Worm (Caenorhabditis elegans) whole organism, L2 larva: Measurements from ENCODE around the gene max-1.
"Not testable (repeated sequence)": the region's sequence is repeated elsewhere in the genome, so short reads cannot be mapped to it uniquely, and the experiment has no call there.

Experiments used
- C34F6.9 ChIP-seq: fragments of 150-350 bp; optimal IDR thresholded peaks from 2 replicates; lab custom pipeline; 2014; ENCODE audit warnings: missing biosample characterization, missing genetic modification characterization
- F13H6.1 ChIP-seq: sonication (generic microtip); optimal IDR thresholded peaks from 2 replicates; lab custom pipeline; 2016; ENCODE audit warnings: missing genetic modification characterization, missing compliant biosample characterization
- R02D3.7 ChIP-seq: fragments of 150-350 bp; optimal IDR thresholded peaks from 2 replicates; lab custom pipeline; 2014; ENCODE audit warnings: missing biosample characterization, missing genetic modification characterization
- Y55F3AM.14 ChIP-seq: fragments of 200-800 bp; sonication (Bioruptor generic); optimal IDR thresholded peaks from 2 replicates; lab custom pipeline; 2018; ENCODE audit warnings: mild to moderate bottlenecking, missing genetic modification characterization, missing compliant biosample characterization
- ZK546.5 ChIP-seq: sonication (generic microtip); optimal IDR thresholded peaks from 2 replicates; lab custom pipeline; 2017; ENCODE audit warnings: missing biosample characterization, missing genetic modification characterization
- alr-1 ChIP-seq: fragments of 150-350 bp; optimal IDR thresholded peaks from 2 replicates; lab custom pipeline; 2014; ENCODE audit warnings: missing biosample characterization, missing genetic modification characterization
- aly-2 ChIP-seq: fragments of 150-350 bp; optimal IDR thresholded peaks from 2 replicates; lab custom pipeline; 2014; ENCODE audit warnings: missing biosample characterization, missing genetic modification characterization
- ceh-82 ChIP-seq: fragments of 150-350 bp; optimal IDR thresholded peaks from 2 replicates; lab custom pipeline; 2014; ENCODE audit warnings: missing biosample characterization, missing genetic modification characterization
- crh-2 ChIP-seq: sonication (generic microtip); optimal IDR thresholded peaks from 2 replicates; lab custom pipeline; 2017; ENCODE audit warnings: missing biosample characterization, missing genetic modification characterization
- egl-27 ChIP-seq: sonication (generic microtip); optimal IDR thresholded peaks from 3 replicates; lab custom pipeline; 2017; ENCODE audit warnings: missing biosample characterization, missing genetic modification reagents, missing genetic modification characterization
- elt-1 ChIP-seq: fragments of 150-350 bp; optimal IDR thresholded peaks from 2 replicates; lab custom pipeline; 2014; ENCODE audit warnings: missing biosample characterization, missing genetic modification characterization
- fos-1 ChIP-seq: fragments of 150-350 bp; optimal IDR thresholded peaks from 2 replicates; lab custom pipeline; 2014; ENCODE audit warnings: missing biosample characterization, missing genetic modification characterization
- gmeb-1 ChIP-seq: fragments of 150-350 bp; optimal IDR thresholded peaks from 2 replicates; lab custom pipeline; 2014; ENCODE audit warnings: missing biosample characterization, missing genetic modification characterization
- lin-11 ChIP-seq: fragments of 150-350 bp; sonication (generic microtip); optimal IDR thresholded peaks from 2 replicates; lab custom pipeline; 2014; ENCODE audit warnings: missing biosample characterization, missing genetic modification characterization, inconsistent platforms, mixed read lengths
- lin-13 ChIP-seq: fragments of 150-350 bp; optimal IDR thresholded peaks from 2 replicates; lab custom pipeline; 2014; ENCODE audit warnings: missing biosample characterization, missing genetic modification reagents, missing genetic modification characterization
- lin-39 ChIP-seq: fragments of 150-350 bp; optimal IDR thresholded peaks from 2 replicates; lab custom pipeline; 2014; ENCODE audit warnings: missing biosample characterization, missing genetic modification reagents, missing genetic modification characterization
- lsy-2 ChIP-seq, 2 experiments: fragments of 150-350 bp in 1 of 2; sonication (generic microtip) in 1 of 2; optimal IDR thresholded peaks; 2 replicates each; lab custom pipeline; 2014 to 2017; ENCODE audit warnings: missing biosample characterization in 2 of 2, missing genetic modification characterization in 2 of 2
- mab-5 ChIP-seq: fragments of 150-350 bp; optimal IDR thresholded peaks from 2 replicates; lab custom pipeline; 2014; ENCODE audit warnings: missing biosample characterization, missing genetic modification characterization
- mbf-1 ChIP-seq: sonication (generic microtip); optimal IDR thresholded peaks from 2 replicates; lab custom pipeline; 2017; ENCODE audit warnings: missing biosample characterization, missing genetic modification characterization
- mdl-1 ChIP-seq, 2 experiments: fragments of 150-350 bp in 1 of 2; sonication (generic microtip) in 1 of 2; optimal IDR thresholded peaks; 2 replicates each; lab custom pipeline; 2017; ENCODE audit warnings: missing biosample characterization in 2 of 2, missing genetic modification characterization in 2 of 2
- nhr-11 ChIP-seq: fragments of 150-350 bp; optimal IDR thresholded peaks from 2 replicates; lab custom pipeline; 2014; ENCODE audit warnings: missing biosample characterization, missing genetic modification characterization
- nhr-12 ChIP-seq: fragments of 150-350 bp; optimal IDR thresholded peaks from 2 replicates; lab custom pipeline; 2014; ENCODE audit warnings: missing biosample characterization, missing genetic modification characterization
- nhr-129 ChIP-seq: fragments of 150-350 bp; optimal IDR thresholded peaks from 2 replicates; lab custom pipeline; 2014; ENCODE audit warnings: missing biosample characterization, missing genetic modification characterization
- nhr-21 ChIP-seq: fragments of 150-350 bp; optimal IDR thresholded peaks from 2 replicates; lab custom pipeline; 2014; ENCODE audit warnings: missing biosample characterization, missing genetic modification characterization
- nhr-23 ChIP-seq: fragments of 150-350 bp; optimal IDR thresholded peaks from 2 replicates; lab custom pipeline; 2014; ENCODE audit warnings: missing biosample characterization, missing genetic modification reagents, missing genetic modification characterization
- nhr-237 ChIP-seq: fragments of 150-350 bp; optimal IDR thresholded peaks from 2 replicates; lab custom pipeline; 2014; ENCODE audit warnings: missing biosample characterization, missing genetic modification characterization
- nhr-25 ChIP-seq: fragments of 150-350 bp; sonication (generic microtip); optimal IDR thresholded peaks from 3 replicates; lab custom pipeline; 2014; ENCODE audit warnings: missing biosample characterization, missing genetic modification characterization
- nhr-6 ChIP-seq: fragments of 150-350 bp; optimal IDR thresholded peaks from 2 replicates; lab custom pipeline; 2014; ENCODE audit warnings: missing biosample characterization, missing genetic modification characterization
- peb-1 ChIP-seq: fragments of 150-350 bp; optimal IDR thresholded peaks from 2 replicates; lab custom pipeline; 2014; ENCODE audit warnings: missing biosample characterization, missing genetic modification characterization
- sem-4 ChIP-seq: fragments of 150-350 bp; optimal IDR thresholded peaks from 2 replicates; lab custom pipeline; 2014; ENCODE audit warnings: missing biosample characterization, missing genetic modification reagents, missing genetic modification characterization
- skn-1 ChIP-seq: sonication (generic microtip); optimal IDR thresholded peaks from 2 replicates; lab custom pipeline; 2017; ENCODE audit warnings: missing biosample characterization, missing genetic modification characterization
- sma-3 ChIP-seq: sonication (generic microtip); optimal IDR thresholded peaks from 2 replicates; lab custom pipeline; 2016; ENCODE audit warnings: missing genetic modification reagents, missing genetic modification characterization, missing compliant biosample characterization
- sma-9 ChIP-seq, 2 experiments: fragments of 150-350 bp in 1 of 2; sonication (generic microtip) in 1 of 2; optimal IDR thresholded peaks; 2 replicates each; lab custom pipeline; 2014 to 2016; ENCODE audit warnings: missing genetic modification characterization in 2 of 2, mild to moderate bottlenecking in 1 of 2, missing biosample characterization in 1 of 2, missing compliant biosample characterization in 1 of 2, missing genetic modification reagents in 1 of 2, moderate library complexity in 1 of 2
- snpc-4 ChIP-seq: fragments of 150-350 bp; optimal IDR thresholded peaks from 2 replicates; lab custom pipeline; 2014; ENCODE audit warnings: missing biosample characterization, missing genetic modification characterization
- unc-55 ChIP-seq: fragments of 150-350 bp; sonication (generic microtip); optimal IDR thresholded peaks from 3 replicates; lab custom pipeline; 2014; ENCODE audit warnings: missing biosample characterization, missing genetic modification reagents, missing genetic modification characterization
- unc-62 ChIP-seq: fragments of 150-350 bp; optimal IDR thresholded peaks from 2 replicates; lab custom pipeline; 2014; ENCODE audit warnings: missing biosample characterization, missing genetic modification reagents, missing genetic modification characterization
- zag-1 ChIP-seq: fragments of 150-350 bp; optimal IDR thresholded peaks from 2 replicates; lab custom pipeline; 2014; ENCODE audit warnings: missing biosample characterization, missing genetic modification characterization
- ztf-1 ChIP-seq: fragments of 200-800 bp; sonication (Bioruptor generic); conservative IDR thresholded peaks from 2 replicates; pipeline ENCODE4 v1.3.6; 2022; ENCODE audit warnings: missing genetic modification characterization, missing compliant biosample characterization
- ztf-11 ChIP-seq: sonication (generic microtip); optimal IDR thresholded peaks from 2 replicates; lab custom pipeline; 2017; ENCODE audit warnings: missing biosample characterization, missing genetic modification characterization
- ztf-4 ChIP-seq: fragments of 150-350 bp; optimal IDR thresholded peaks from 2 replicates; lab custom pipeline; 2014; ENCODE audit warnings: missing biosample characterization, missing genetic modification characterization

Gene max-1

DNA sequence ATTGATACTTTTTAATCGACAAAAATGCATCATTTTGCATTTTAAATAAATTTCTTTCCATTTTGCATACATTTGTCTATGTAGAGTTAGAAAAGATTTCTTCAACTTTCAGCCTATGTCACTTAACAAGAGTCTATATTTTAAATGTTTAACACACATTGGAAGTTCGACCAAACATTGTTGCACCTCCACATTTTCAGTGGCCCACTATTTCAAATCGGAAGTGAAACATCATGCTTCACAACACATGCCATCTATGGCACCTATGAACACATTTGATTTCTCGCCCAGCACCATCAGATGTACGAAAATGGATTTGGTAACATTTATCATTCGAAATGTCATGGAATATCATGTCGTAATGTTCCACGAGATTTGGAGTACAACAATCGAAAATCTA, 18.7 kb upstream of the max-1 start, which contains the start of gene dhc-3:
Gene dhc-3, plus strand, starts transcription at position 301 of the 400 bp plus-strand sequence.
- TF ChIP-seq egl-27 (tag; lab: Kevin White, UChicago), result no peak
- no peak for TF ChIP-seq mab-5 (tag; lab: Kevin White, UChicago)
- no peak for TF ChIP-seq nhr-25 (tag; lab: Kevin White, UChicago)
- TF ChIP-seq nhr-6 (tag; lab: Kevin White, UChicago), result no peak
- no peak for TF ChIP-seq alr-1 (tag; lab: Kevin White, UChicago)
- no peak for TF ChIP-seq Y55F3AM.14 (GFP tag; lab: Kevin White, UChicago)
- TF ChIP-seq nhr-21 (tag; lab: Kevin White, UChicago), result no peak
- TF ChIP-seq lin-39, result no peak
- no peak for TF ChIP-seq nhr-11 (tag; lab: Kevin White, UChicago)
- TF ChIP-seq C34F6.9, result no peak
- no peak for TF ChIP-seq aly-2 (tag; lab: Kevin White, UChicago)
- TF ChIP-seq ztf-4 (tag; lab: Kevin White, UChicago), result no peak
- TF ChIP-seq elt-1 (tag; lab: Kevin White, UChicago), result no peak
- TF ChIP-seq nhr-12 (tag; lab: Kevin White, UChicago), result no peak
- TF ChIP-seq mdl-1 (tag; optimal IDR thresholded peaks at IDR 0.05; lab: Kevin White, UChicago), result no peak
- no peak for TF ChIP-seq ZK546.5 (tag; lab: Kevin White, UChicago)
- TF ChIP-seq sma-3, result no peak
- no peak for TF ChIP-seq fos-1
- TF ChIP-seq peb-1 (tag; lab: Kevin White, UChicago), result no peak
- no peak for TF ChIP-seq nhr-237

DNA sequence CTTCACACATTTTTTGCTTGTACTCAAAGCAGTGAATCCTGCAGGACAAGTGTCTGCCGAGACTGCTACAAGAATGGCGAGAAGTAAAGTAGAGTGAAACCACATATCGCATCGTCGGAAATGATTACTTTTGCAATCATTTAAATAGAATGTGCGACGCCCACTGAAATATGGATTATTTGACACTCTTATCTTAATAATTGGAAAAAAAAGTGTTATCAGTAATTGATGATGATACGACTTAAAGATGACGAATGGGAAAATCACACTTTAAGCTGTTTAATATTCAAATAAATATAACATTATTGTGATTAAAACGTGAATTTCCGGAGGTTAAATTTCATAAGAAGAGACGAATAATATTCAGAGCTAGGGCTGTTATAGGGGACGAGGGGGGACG, 17.9 kb upstream of the max-1 start, which contains the start of gene clec-41:
Gene clec-41, minus strand, starts transcription at position 147 of the 400 bp plus-strand sequence.
- no peak for TF ChIP-seq R02D3.7 (tag; lab: Kevin White, UChicago)
- TF ChIP-seq fos-1, result peak; percentile 96

DNA sequence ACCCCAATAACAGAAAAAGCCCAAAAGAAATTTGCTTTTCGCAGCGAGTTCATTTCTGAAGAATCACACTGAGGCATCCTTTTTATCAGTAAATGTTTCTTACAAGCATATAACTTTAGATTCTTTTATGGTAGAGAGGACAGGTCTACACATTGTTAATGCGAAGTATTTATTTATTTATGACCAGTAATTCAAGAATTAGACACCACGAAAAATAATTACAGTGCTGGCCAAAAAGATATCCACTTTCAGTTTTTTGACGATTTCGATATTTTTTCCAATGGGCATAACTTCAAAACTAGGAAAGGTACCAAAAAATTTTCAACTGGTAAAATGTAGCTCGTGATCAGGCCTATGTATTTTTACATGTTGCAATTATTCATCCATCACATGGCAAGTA, 14.8 kb upstream of the max-1 start, which contains the start of gene clec-225:
Gene clec-225, minus strand, starts transcription at position 101 of the 400 bp plus-strand sequence.
- TF ChIP-seq ztf-1 (GFP tag; lab: Robert Waterston, UW); ZK546.5 (tag; lab: Kevin White, UChicago); R02D3.7 (tag; lab: Kevin White, UChicago): not testable (repeated sequence)

DNA sequence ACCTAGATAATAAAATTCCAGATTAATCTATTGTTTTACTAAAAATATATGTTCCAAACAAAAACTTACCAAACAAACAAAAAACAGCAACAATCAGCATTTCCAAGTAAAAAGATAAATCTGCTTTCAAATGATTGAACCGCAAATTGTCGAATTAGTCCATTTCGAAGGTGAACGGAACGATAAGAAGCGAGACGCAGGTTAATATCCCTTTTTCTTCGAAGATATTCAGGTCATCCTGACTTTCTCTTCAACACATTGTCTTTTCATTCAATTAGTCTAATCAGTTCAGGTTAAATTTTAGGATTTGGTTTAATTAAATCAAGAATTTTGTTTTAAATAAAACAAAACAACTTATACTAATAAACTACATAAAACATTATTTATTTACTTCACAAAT, 13.4 kb upstream of the max-1 start, which contains the start of gene B0365.9:
Gene B0365.9, minus strand, starts transcription at position 186 of the 400 bp plus-strand sequence.
- TF ChIP-seq lsy-2 (tag; optimal IDR thresholded peaks at IDR 0.05; lab: Kevin White, UChicago) (no peak), elt-1 (tag; lab: Kevin White, UChicago) (no peak), nhr-21 (tag; lab: Kevin White, UChicago) (no peak), skn-1 (tag; lab: Kevin White, UChicago) (no peak), lin-13 (GFP tag; lab: Kevin White, UChicago) (no peak)

DNA sequence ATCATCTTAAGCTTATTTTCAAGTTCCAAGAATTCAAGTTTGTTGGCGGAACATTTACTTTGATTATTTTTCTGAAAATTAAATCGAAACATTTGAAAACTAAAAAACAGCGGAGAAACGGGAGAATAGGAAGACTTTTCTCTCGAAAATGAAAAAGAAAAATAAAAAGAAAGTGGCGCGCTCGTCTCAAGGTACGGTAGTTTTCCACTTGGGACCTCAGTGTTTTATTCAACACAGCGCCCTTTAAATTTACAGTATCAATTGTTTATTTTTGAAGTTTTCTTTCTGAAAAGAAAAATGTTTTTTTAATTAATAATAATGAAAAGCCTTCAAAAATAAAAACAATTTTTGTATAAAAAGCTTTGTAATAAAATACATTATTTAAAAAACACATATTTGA, 11.5 kb upstream of the max-1 start:
- no peak for TF ChIP-seq nhr-21 (tag; lab: Kevin White, UChicago)
- TF ChIP-seq lsy-2 (tag; optimal IDR thresholded peaks at IDR 0.05; lab: Kevin White, UChicago), result peak in 1 of 2 experiments; percentile 72

DNA sequence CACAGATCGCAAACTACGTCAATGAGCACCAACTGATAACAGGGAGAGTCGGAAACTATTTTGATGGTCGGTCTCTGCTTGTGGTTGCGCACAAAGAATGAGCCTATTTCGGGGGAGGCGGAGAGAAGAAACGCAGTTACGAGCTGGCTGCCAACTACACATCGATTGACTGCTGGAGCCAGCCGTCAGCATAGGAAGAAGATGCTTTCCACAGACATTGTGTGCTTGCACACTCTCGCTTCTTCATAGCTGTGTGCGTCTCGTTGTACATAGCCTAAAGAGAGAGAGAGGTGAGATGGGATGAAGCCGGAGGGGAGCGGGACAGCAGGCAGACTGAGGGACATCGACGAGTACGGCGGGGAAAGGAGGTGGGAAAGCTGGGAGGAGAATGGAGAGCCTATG, 10.4 kb upstream of the max-1 start:
- TF ChIP-seq lin-39 (no peak), ceh-82 (tag; lab: Kevin White, UChicago) (no peak), nhr-237 (no peak), unc-55 (GFP tag; lab: Kevin White, UChicago) (peak; percentile 78), F13H6.1 (tag; lab: Kevin White, UChicago) (peak; percentile 79), alr-1 (tag; lab: Kevin White, UChicago) (no peak), sma-9 (GFP tag; optimal IDR thresholded peaks at IDR 0.05; lab: Kevin White, UChicago) (peak; percentile 57), sma-9 (tag; optimal IDR thresholded peaks at IDR 0.05; lab: Kevin White, UChicago) (no peak), C34F6.9 (peak; percentile 74), lin-11 (tag; lab: Kevin White, UChicago) (peak; percentile 73), lsy-2 (tag; optimal IDR thresholded peaks at IDR 0.05; lab: Kevin White, UChicago) (peak in 1 of 2 experiments; percentile 44), sem-4 (tag; lab: Kevin White, UChicago) (peak; percentile 44), mdl-1 (tag; optimal IDR thresholded peaks at IDR 0.05; lab: Kevin White, UChicago) (no peak), ztf-11 (no peak), gmeb-1 (tag; lab: Kevin White, UChicago) (no peak), nhr-129 (tag; lab: Kevin White, UChicago) (peak; percentile 88), skn-1 (tag; lab: Kevin White, UChicago) (no peak), nhr-12 (tag; lab: Kevin White, UChicago) (no peak), ztf-1 (GFP tag; lab: Robert Waterston, UW) (no peak), nhr-23 (no peak), zag-1 (peak; percentile 81), unc-62 (GFP tag; lab: Kevin White, UChicago) (no peak), crh-2 (tag; lab: Kevin White, UChicago) (peak; percentile 74), fos-1 (peak; percentile 64), ZK546.5 (tag; lab: Kevin White, UChicago) (no peak), mbf-1 (tag; lab: Kevin White, UChicago) (no peak), nhr-21 (tag; lab: Kevin White, UChicago) (peak; percentile 16), snpc-4 (tag; lab: Kevin White, UChicago) (no peak), mab-5 (tag; lab: Kevin White, UChicago) (peak; percentile 17), lin-13 (GFP tag; lab: Kevin White, UChicago) (peak; percentile 12)
